Worm (Caenorhabditis elegans) whole organism, mixed stage, embryonic: ENCODE results near the gene exo-1.

ENCODE experiments used
- ceh-43 ChIP-seq: fragments of 200-800 bp; sonication (Bioruptor generic); optimal IDR thresholded peaks from 2 replicates; lab custom pipeline; 2018; ENCODE audit warnings: mild to moderate bottlenecking, missing genetic modification characterization, moderate library complexity, missing compliant biosample characterization
- cnd-1 ChIP-seq: fragments of 200-800 bp; sonication (Bioruptor generic); optimal IDR thresholded peaks from 2 replicates; lab custom pipeline; 2018; ENCODE audit warnings: mild to moderate bottlenecking, missing genetic modification characterization, missing compliant biosample characterization
- lin-13 ChIP-seq: fragments of 150-350 bp; optimal IDR thresholded peaks from 2 replicates; lab custom pipeline; 2014; ENCODE audit warnings: missing biosample characterization, missing genetic modification characterization
- lin-32 ChIP-seq: fragments of 200-800 bp; sonication (Bioruptor generic); optimal IDR thresholded peaks from 2 replicates; lab custom pipeline; 2018; ENCODE audit warnings: mild to moderate bottlenecking, missing genetic modification characterization, missing compliant biosample characterization
- lsy-2 ChIP-seq: fragments of 150-350 bp; optimal IDR thresholded peaks from 2 replicates; lab custom pipeline; 2014; ENCODE audit warnings: missing biosample characterization, missing genetic modification characterization
- nhr-2 ChIP-seq: fragments of 150-350 bp; optimal IDR thresholded peaks from 2 replicates; lab custom pipeline; 2014; ENCODE audit warnings: missing biosample characterization, missing genetic modification characterization
- snpc-4 ChIP-seq: fragments of 150-350 bp; optimal IDR thresholded peaks from 2 replicates; lab custom pipeline; 2014; ENCODE audit warnings: missing biosample characterization, missing genetic modification characterization
- tbx-8 ChIP-seq: fragments of 200-800 bp; sonication (Bioruptor generic); optimal IDR thresholded peaks from 2 replicates; lab custom pipeline; 2018; ENCODE audit warnings: mild to moderate bottlenecking, missing genetic modification characterization, moderate library complexity, missing compliant biosample characterization
- ztf-11 ChIP-seq: fragments of 150-350 bp; optimal IDR thresholded peaks from 2 replicates; lab custom pipeline; 2014; ENCODE audit warnings: missing biosample characterization, missing genetic modification characterization

exo-1 gene

ce11 chrIII:13471504-13471903 lies 48.2 kb downstream of the exo-1 start, which contains the start of gene pssy-2:
Gene pssy-2 (plus strand): TSS chrIII:13471804.
- TF ChIP-seq lin-32 (GFP tag; lab: Kevin White, UChicago) (no peak), ceh-43 (no peak), tbx-8 (GFP tag; lab: Kevin White, UChicago) (no peak), ztf-11 (tag; lab: Kevin White, UChicago) (no peak), snpc-4 (tag; lab: Kevin White, UChicago) (no peak), nhr-2 (tag; lab: Kevin White, UChicago) (no peak), lsy-2 (tag; lab: Kevin White, UChicago) (no peak)

- TF ChIP-seq cnd-1 (tag; lab: Kevin White, UChicago), result peak; percentile 54
- no peak for TF ChIP-seq lin-13
- TF ChIP-seq, all 35 proteins: peak for 1
Observed at ce11 chrIII:13474482-13474881, 51.2 kb downstream of the exo-1 start.
